Fruit fly (Drosophila melanogaster): ENCODE data around the gene CG6769.

DNA sequence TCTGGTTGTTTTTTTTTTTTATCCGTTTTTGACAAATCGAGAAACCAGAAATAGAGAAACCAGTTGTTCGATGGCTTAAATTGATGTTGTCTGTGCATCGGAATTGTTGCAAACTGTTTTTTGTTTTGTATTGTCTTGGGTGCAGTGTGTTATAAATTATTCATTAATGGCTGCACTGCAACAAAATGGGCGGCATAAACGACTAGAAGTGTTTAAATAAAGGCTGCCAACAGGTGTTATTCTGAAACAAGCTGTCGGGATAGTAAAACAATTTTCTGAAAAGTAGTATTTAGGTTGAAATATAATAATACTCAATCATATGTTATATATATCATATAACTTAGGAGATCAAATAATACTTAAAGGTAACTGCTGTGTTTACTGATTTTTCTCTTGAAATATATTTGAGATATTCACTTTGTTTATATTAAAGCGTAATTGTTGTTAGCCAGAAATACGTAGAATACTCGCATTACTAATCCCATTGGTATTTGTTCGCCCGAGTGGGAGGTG, 24.3 kb upstream of the CG6769 start:
- TF ChIP-seq psq (optimal IDR thresholded peaks at IDR 0.05) (no peak), EcR (GFP tag; optimal IDR thresholded peaks at IDR 0.05) (no peak), CG8478 (optimal IDR thresholded peaks at IDR 0.05) (no peak), usp (GFP tag; optimal IDR thresholded peaks at IDR 0.05) (no peak), Dll (optimal IDR thresholded peaks at IDR 0.05) (no peak)

Measured in whole organism.